Fruit fly (Drosophila melanogaster): ENCODE measurements around the gene lmgA.

Gene lmgA

dm6 chr2L:8477971-8478370 lies 50.4 kb downstream of the lmgA start (continued):
- TF ChIP-seq BEAF-32 (GFP tag; optimal IDR thresholded peaks at IDR 0.05): peak; percentile 54
- no peak for TF ChIP-seq trh (GFP tag; optimal IDR thresholded peaks at IDR 0.05)
- no peak for TF ChIP-seq CG16813 (GFP tag; IDR thresholded peaks at IDR 0.05; ENCODE audit: partially characterized antibody)
- no peak for TF ChIP-seq fu2 (GFP tag; optimal IDR thresholded peaks at IDR 0.05)
- no peak for TF ChIP-seq croc (GFP tag; conservative IDR thresholded peaks at IDR 0.05)
- no peak for TF ChIP-seq CHES-1-like (GFP tag; optimal IDR thresholded peaks at IDR 0.05)
- no peak for TF ChIP-seq Hr51 (GFP tag; optimal IDR thresholded peaks at IDR 0.05)
- no peak for TF ChIP-seq CG12236 (GFP tag; optimal IDR thresholded peaks at IDR 0.05)
- no peak for TF ChIP-seq CG11398 (GFP tag; optimal IDR thresholded peaks at IDR 0.05)
- no peak for TF ChIP-seq NC2β (GFP tag; optimal IDR thresholded peaks at IDR 0.05)
- no peak for TF ChIP-seq ems (GFP tag; optimal IDR thresholded peaks at IDR 0.05)
- no peak for TF ChIP-seq CG43689 (GFP tag; IDR thresholded peaks at IDR 0.05)
- no peak for TF ChIP-seq CG5245 (GFP tag; optimal IDR thresholded peaks at IDR 0.05)
- no peak for TF ChIP-seq hbn (GFP tag; IDR thresholded peaks at IDR 0.05; ENCODE audit: partially characterized antibody)
- TF ChIP-seq Six4 (GFP tag; optimal IDR thresholded peaks at IDR 0.05): no peak
- no peak for TF ChIP-seq Xbp1 (GFP tag; optimal IDR thresholded peaks at IDR 0.05)
- TF ChIP-seq CG32767 (GFP tag; IDR thresholded peaks at IDR 0.05): no peak
- no peak for TF ChIP-seq CG18476 (GFP tag; optimal IDR thresholded peaks at IDR 0.05)
- TF ChIP-seq CG12299 (tag; optimal IDR thresholded peaks at IDR 0.05): no peak
- no peak for TF ChIP-seq D19A (tag; optimal IDR thresholded peaks at IDR 0.05)
- TF ChIP-seq CG11456 (GFP tag; IDR thresholded peaks at IDR 0.05): no peak
- no peak for TF ChIP-seq pfk (GFP tag; optimal IDR thresholded peaks at IDR 0.05)
- peak; percentile 41 for TF ChIP-seq CG11504 (tag; optimal IDR thresholded peaks at IDR 0.05)
- TF ChIP-seq CG17829 (tag; optimal IDR thresholded peaks at IDR 0.05): peak; percentile 23
- TF ChIP-seq her (GFP tag; optimal IDR thresholded peaks at IDR 0.05): no peak
- TF ChIP-seq CG11093 (GFP tag; IDR thresholded peaks at IDR 0.05): no peak
- TF ChIP-seq CG5180 (GFP tag; optimal IDR thresholded peaks at IDR 0.05): no peak
- TF ChIP-seq CG3847 (GFP tag; IDR thresholded peaks at IDR 0.05): no peak
- TF ChIP-seq ato (GFP tag; IDR thresholded peaks at IDR 0.05; ENCODE audit: partially characterized antibody): 0 out of 2 replicates have a peak, but pooled peaks have one; percentile 29
- TF ChIP-seq ro (GFP tag; IDR thresholded peaks at IDR 0.05): no peak
- no peak for TF ChIP-seq CG9797 (GFP tag; optimal IDR thresholded peaks at IDR 0.05)
- no peak for TF ChIP-seq H15 (GFP tag; IDR thresholded peaks at IDR 0.05)
- TF ChIP-seq CG7745 (tag; optimal IDR thresholded peaks at IDR 0.05): no peak
- TF ChIP-seq ind (GFP tag; optimal IDR thresholded peaks at IDR 0.05): no peak
- no peak for TF ChIP-seq CG11723 (GFP tag; optimal IDR thresholded peaks at IDR 0.05)
- no peak for TF ChIP-seq Tbp (GFP tag; optimal IDR thresholded peaks at IDR 0.05)
- TF ChIP-seq chinmo (GFP tag; IDR thresholded peaks at IDR 0.05; ENCODE audit: partially characterized antibody): no peak
- TF ChIP-seq Neu2 (GFP tag; optimal IDR thresholded peaks at IDR 0.05; ENCODE audit: borderline replicate concordance): no peak
- peak; percentile 41 for TF ChIP-seq CG13287 (GFP tag; IDR thresholded peaks at IDR 0.05; ENCODE audit: partially characterized antibody)
- TF ChIP-seq Optix (GFP tag; IDR thresholded peaks at IDR 0.05): no peak
- TF ChIP-seq CG4328 (GFP tag; optimal IDR thresholded peaks at IDR 0.05): no peak
- no peak for TF ChIP-seq run (tag; optimal IDR thresholded peaks at IDR 0.05)
- TF ChIP-seq CG6683 (GFP tag; optimal IDR thresholded peaks at IDR 0.05): no peak
- no peak for TF ChIP-seq CG17802 (tag; optimal IDR thresholded peaks at IDR 0.05)
- no peak for TF ChIP-seq ac (GFP tag; optimal IDR thresholded peaks at IDR 0.05)
- TF ChIP-seq NfI (GFP tag; optimal IDR thresholded peaks at IDR 0.05): no peak
- TF ChIP-seq bsh (GFP tag; optimal IDR thresholded peaks at IDR 0.05): no peak
- TF ChIP-seq cwo (GFP tag; optimal IDR thresholded peaks at IDR 0.05): no peak
- peak; percentile 59 for TF ChIP-seq CTCF (GFP tag; optimal IDR thresholded peaks at IDR 0.05)
- TF ChIP-seq NFAT (GFP tag; IDR thresholded peaks at IDR 0.05): no peak
- no peak for TF ChIP-seq CG10959 (GFP tag; IDR thresholded peaks at IDR 0.05)
- TF ChIP-seq CG3726 (GFP tag; IDR thresholded peaks at IDR 0.05): no peak
